Fruit fly (Drosophila melanogaster): ENCODE data around the gene CG18581.

DNA sequence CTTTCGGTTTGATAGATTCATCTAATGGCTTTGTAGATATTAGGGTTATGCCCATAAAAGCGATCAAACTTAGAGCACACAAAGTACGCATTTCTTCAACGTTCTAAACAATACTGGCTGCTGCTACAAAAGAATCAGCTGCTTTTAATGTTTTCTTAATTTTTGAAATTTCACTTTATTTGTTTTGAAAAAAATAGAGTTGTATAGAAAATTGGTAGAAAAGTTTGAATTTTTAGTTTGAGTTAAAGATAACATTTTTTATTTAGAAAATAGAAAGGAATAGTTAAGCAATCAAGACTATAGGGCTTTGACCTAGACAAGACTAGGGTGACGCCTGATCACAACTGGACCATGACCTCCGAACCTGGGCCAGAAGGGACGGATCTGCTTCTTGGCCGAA is at the start of gene CG18581:
- TF ChIP-seq Myc (optimal IDR thresholded peaks at IDR 0.05) (no peak), Hnf4 (GFP tag; optimal IDR thresholded peaks at IDR 0.05) (no peak), foxo (GFP tag; optimal IDR thresholded peaks at IDR 0.05) (no peak), CrebA (GFP tag; optimal IDR thresholded peaks at IDR 0.05; ENCODE audit: borderline replicate concordance) (no peak), h (GFP tag; optimal IDR thresholded peaks at IDR 0.05) (no peak), rgr (GFP tag; optimal IDR thresholded peaks at IDR 0.05) (no peak)

Measured in whole organism, wandering third instar larva.